Fruit fly (Drosophila melanogaster): ENCODE results near the gene CG4546.

The CG4546 gene

DNA sequence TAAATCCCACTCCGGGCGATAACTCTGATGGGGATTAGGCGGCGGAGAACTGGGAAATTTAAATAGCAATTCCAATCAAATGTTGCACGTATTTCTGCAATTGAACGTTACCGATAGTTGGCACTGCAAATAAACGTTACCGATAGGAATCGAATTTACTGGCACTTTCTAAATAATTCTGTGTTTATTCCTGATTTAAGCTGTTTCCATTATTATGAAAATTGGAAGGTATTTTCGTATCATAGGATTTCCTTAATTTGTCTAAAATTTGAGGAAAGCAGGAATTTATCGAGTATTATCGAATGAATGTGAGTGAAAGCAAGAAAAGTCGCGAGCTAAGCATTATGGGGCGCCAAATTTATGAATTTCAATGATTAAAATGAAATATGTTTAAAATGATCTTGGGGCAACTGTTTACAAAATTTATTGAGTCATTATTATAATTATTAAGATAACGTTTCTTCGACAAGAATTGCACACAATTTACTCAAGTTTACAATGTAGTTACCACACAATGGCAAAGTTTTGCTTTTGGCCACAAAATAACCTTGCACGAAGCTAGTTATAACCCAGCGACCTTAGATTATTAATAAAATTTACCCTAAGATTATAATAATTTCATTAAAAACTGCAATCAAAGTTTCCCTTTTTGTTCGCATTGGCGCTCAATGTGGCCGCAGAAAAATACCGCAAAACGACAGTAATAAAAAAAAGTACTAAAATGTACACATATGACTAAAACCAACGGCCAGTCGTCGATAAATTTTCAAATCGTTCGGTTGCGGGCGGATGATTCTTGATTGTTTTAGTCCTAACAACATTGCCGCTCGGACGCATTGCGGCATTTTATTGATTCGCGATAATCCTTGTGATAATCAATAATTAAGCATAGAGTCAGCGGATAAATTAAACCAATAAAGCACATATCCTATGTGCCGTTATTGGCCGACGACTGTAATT, 42.6 kb upstream of the CG4546 start, which contains the start of gene alpha-Man-IIb (continued):
- TF ChIP-seq CG16813 (GFP tag; IDR thresholded peaks at IDR 0.05; ENCODE audit: partially characterized antibody) (peak; percentile 69; the same call in 2 of the 3 replicates), phol (tag; optimal IDR thresholded peaks at IDR 0.05) (peak; percentile 44), Sry-β (GFP tag; optimal IDR thresholded peaks at IDR 0.05) (no peak), stwl (tag; optimal IDR thresholded peaks at IDR 0.05) (no peak), Ets65A (GFP tag) (peak; percentile 85), nerfin-2 (GFP tag; IDR thresholded peaks at IDR 0.05; ENCODE audit: partially characterized antibody) (peak; percentile 69), Xrp1 (GFP tag; IDR thresholded peaks at IDR 0.05) (peak; percentile 19; the same call in 1 of the 2 replicates), Fer1 (GFP tag; optimal IDR thresholded peaks at IDR 0.05) (peak; percentile 4), Hsf (GFP tag; optimal IDR thresholded peaks at IDR 0.05) (peak; percentile 9), CG9215 (GFP tag; IDR thresholded peaks at IDR 0.05) (no peak), bbx (GFP tag; IDR thresholded peaks at IDR 0.05; ENCODE audit: partially characterized antibody) (peak; percentile 74), unc-4 (GFP tag; IDR thresholded peaks at IDR 0.05; ENCODE audit: partially characterized antibody) (peak; percentile 88), Dek (tag; optimal IDR thresholded peaks at IDR 0.05) (peak; percentile 51), nerfin-1 (tag; optimal IDR thresholded peaks at IDR 0.05) (peak; percentile 36), CG8388 (GFP tag; optimal IDR thresholded peaks at IDR 0.05) (no peak), Nf-YC (tag; optimal IDR thresholded peaks at IDR 0.05) (peak; percentile 35), CG10979 (tag; optimal IDR thresholded peaks at IDR 0.05) (no peak), repo (GFP tag; optimal IDR thresholded peaks at IDR 0.05) (no peak), CG17359 (tag; optimal IDR thresholded peaks at IDR 0.05) (peak; percentile 23), Med (GFP tag) (peak; percentile 88), Dll (GFP tag; IDR thresholded peaks at IDR 0.05; ENCODE audit: partially characterized antibody) (peak; percentile 92), cg (GFP tag; optimal IDR thresholded peaks at IDR 0.05) (peak; percentile 70), CG7556 (GFP tag; optimal IDR thresholded peaks at IDR 0.05) (peak; percentile 7), Atf6 (GFP tag; IDR thresholded peaks at IDR 0.05) (0 out of 2 replicates have a peak, but pooled peaks have one; percentile 24), pan (optimal IDR thresholded peaks at IDR 0.05) (no peak), pan (GFP tag; optimal IDR thresholded peaks at IDR 0.05 in 1 of 2, IDR thresholded peaks at IDR 0.05 in 1 of 2) (peak in 1 of 2 experiments; percentile 48), Jarid2 (GFP tag; optimal IDR thresholded peaks at IDR 0.05) (peak; percentile 95), CG13894 (tag; optimal IDR thresholded peaks at IDR 0.05) (peak; percentile 6), HLH54F (GFP tag; optimal IDR thresholded peaks at IDR 0.05) (no peak), Opbp (GFP tag; IDR thresholded peaks at IDR 0.05; ENCODE audit: partially characterized antibody) (peak; percentile 64; the same call in 2 of the 3 replicates), sc (optimal IDR thresholded peaks at IDR 0.05) (no peak), sc (GFP tag; optimal IDR thresholded peaks at IDR 0.05) (no peak), Asciz (GFP tag; optimal IDR thresholded peaks at IDR 0.05) (peak; percentile 23), CG14965 (GFP tag; optimal IDR thresholded peaks at IDR 0.05; ENCODE audit: borderline replicate concordance) (no peak), CG12659 (GFP tag; optimal IDR thresholded peaks at IDR 0.05) (peak; percentile 77), slp2 (GFP tag; optimal IDR thresholded peaks at IDR 0.05) (no peak), Camta (GFP tag; optimal IDR thresholded peaks at IDR 0.05) (peak; percentile 22), CG10321 (GFP tag; IDR thresholded peaks at IDR 0.05) (no peak), croc (GFP tag; conservative IDR thresholded peaks at IDR 0.05) (no peak), hb (GFP tag; IDR thresholded peaks at IDR 0.05; ENCODE audit: partially characterized antibody) (peak; percentile 71; the same call in 2 of the 3 replicates), CG1233 (GFP tag; optimal IDR thresholded peaks at IDR 0.05) (peak; percentile 6), CG17361 (GFP tag; IDR thresholded peaks at IDR 0.05) (peak; percentile 43; the same call in 2 of the 3 replicates), wdn (GFP tag; IDR thresholded peaks at IDR 0.05) (no peak), dysf (GFP tag; IDR thresholded peaks at IDR 0.05) (0 out of 3 replicates have a peak, but pooled peaks have one; percentile 26), Bgb (GFP tag; IDR thresholded peaks at IDR 0.05; ENCODE audit: partially characterized antibody) (peak; percentile 79), gfzf (GFP tag; optimal IDR thresholded peaks at IDR 0.05) (peak; percentile 84)
